Worm (Caenorhabditis elegans) whole organism, young adult: ENCODE measurements around the gene gpa-10.

Experiments
- F10E7.11 ChIP-seq: sonication (generic microtip); optimal IDR thresholded peaks from 2 replicates; lab custom pipeline; 2017; ENCODE audit warnings: mild to moderate bottlenecking, missing genetic modification characterization, moderate library complexity, missing compliant biosample characterization
- F33H1.4 ChIP-seq: fragments of 200-800 bp; sonication (Bioruptor generic); IDR thresholded peaks from 2 replicates; pipeline ENCODE4 v1.3.6; 2022; ENCODE audit warnings: missing genetic modification reagents, missing genetic modification characterization, missing compliant biosample characterization
- F37B4.10 ChIP-seq: fragments of 200-800 bp; sonication (Bioruptor generic); IDR thresholded peaks from 2 replicates; pipeline ENCODE4 v1.3.6; 2022; ENCODE audit warnings: missing genetic modification characterization, missing compliant biosample characterization
- K12H6.12 ChIP-seq: fragments of 200-800 bp; sonication (Bioruptor generic); optimal IDR thresholded peaks from 2 replicates; lab custom pipeline; 2018; ENCODE audit warnings: mild to moderate bottlenecking, missing genetic modification characterization, missing compliant biosample characterization
- Y56A3A.18 ChIP-seq: fragments of 200-800 bp; sonication (Bioruptor generic); IDR thresholded peaks from 2 replicates; pipeline ENCODE4 v1.3.6; 2022; ENCODE audit warnings: missing genetic modification reagents, missing genetic modification characterization, missing compliant biosample characterization
- akir-1 ChIP-seq: fragments of 200-800 bp; sonication (Bioruptor generic); optimal IDR thresholded peaks from 2 replicates; lab custom pipeline; 2018; ENCODE audit warnings: mild to moderate bottlenecking, missing genetic modification characterization, moderate library complexity, missing compliant biosample characterization
- cebp-1 ChIP-seq, 2 experiments: fragments of 200-800 bp in 1 of 2; sonication (Bioruptor generic) in 1 of 2; sonication (generic microtip) in 1 of 2; IDR thresholded peaks in 1 of 2; optimal IDR thresholded peaks in 1 of 2; 2 replicates each; pipeline versions ENCODE4 v1.3.6 to Lab custom; 2017 to 2022; ENCODE audit warnings: missing compliant biosample characterization in 2 of 2, missing genetic modification characterization in 2 of 2, mild to moderate bottlenecking in 1 of 2, missing genetic modification reagents in 1 of 2, moderate library complexity in 1 of 2
- ceh-100 ChIP-seq: fragments of 200-800 bp; sonication (Bioruptor generic); IDR thresholded peaks from 2 replicates; pipeline ENCODE4 v1.3.6; 2022; ENCODE audit warnings: missing genetic modification reagents, missing genetic modification characterization, missing compliant biosample characterization
- ceh-27 ChIP-seq: fragments of 200-800 bp; sonication (Bioruptor generic); optimal IDR thresholded peaks from 2 replicates; lab custom pipeline; 2018; ENCODE audit warnings: mild to moderate bottlenecking, missing genetic modification characterization, moderate library complexity, missing compliant biosample characterization
- ceh-40 ChIP-seq: fragments of 200-800 bp; sonication (Bioruptor generic); IDR thresholded peaks from 2 replicates; pipeline ENCODE4 v1.3.6; 2022; ENCODE audit warnings: missing genetic modification characterization, missing compliant biosample characterization
- ceh-79 ChIP-seq: sonication (generic microtip); optimal IDR thresholded peaks from 2 replicates; lab custom pipeline; 2017; ENCODE audit warnings: mild to moderate bottlenecking, missing genetic modification characterization, missing compliant biosample characterization
- ceh-91 ChIP-seq: fragments of 200-800 bp; sonication (Bioruptor generic); IDR thresholded peaks from 2 replicates; pipeline ENCODE4 v1.3.6; 2022; ENCODE audit warnings: missing genetic modification reagents, missing genetic modification characterization, missing compliant biosample characterization
- dox-1 ChIP-seq: fragments of 200-800 bp; sonication (Bioruptor generic); IDR thresholded peaks from 2 replicates; pipeline ENCODE4 v1.3.6; 2022; ENCODE audit warnings: missing genetic modification reagents, missing genetic modification characterization, missing compliant biosample characterization
- dpl-1 ChIP-seq: fragments of 150-350 bp; optimal IDR thresholded peaks from 2 replicates; lab custom pipeline; 2014; ENCODE audit warnings: missing biosample characterization, missing genetic modification reagents, missing genetic modification characterization
- gei-17 ChIP-seq: fragments of 200-800 bp; sonication (Bioruptor generic); optimal IDR thresholded peaks from 2 replicates; lab custom pipeline; 2018; ENCODE audit warnings: mild to moderate bottlenecking, missing genetic modification characterization, missing compliant biosample characterization
- hlh-12 ChIP-seq: sonication (generic microtip); optimal IDR thresholded peaks from 2 replicates; lab custom pipeline; 2016; ENCODE audit warnings: missing genetic modification characterization, missing compliant biosample characterization
- hmg-1.2 ChIP-seq: fragments of 200-800 bp; sonication (Bioruptor generic); IDR thresholded peaks from 2 replicates; pipeline ENCODE4 v1.3.6; 2022; ENCODE audit warnings: missing genetic modification reagents, missing genetic modification characterization, missing compliant biosample characterization
- hrde-1 ChIP-seq: sonication (generic microtip); optimal IDR thresholded peaks from 2 replicates; lab custom pipeline; 2016; ENCODE audit warnings: missing genetic modification characterization, mild to moderate bottlenecking, missing compliant biosample characterization, moderate library complexity, missing genotype, missing genetic modification reagents, borderline replicate concordance
- lag-1 ChIP-seq: fragments of 200-800 bp; sonication (Bioruptor generic); IDR thresholded peaks from 2 replicates; pipeline ENCODE4 v1.3.6; 2022; ENCODE audit warnings: missing genetic modification reagents, missing genetic modification characterization, missing compliant biosample characterization
- let-607 ChIP-seq, 2 experiments: fragments of 200-800 bp in 1 of 2; sonication (Bioruptor generic) in 1 of 2; sonication (generic microtip) in 1 of 2; optimal IDR thresholded peaks; 2 replicates each; lab custom pipeline; 2016 to 2018; ENCODE audit warnings: mild to moderate bottlenecking in 2 of 2, missing compliant biosample characterization in 2 of 2, missing genetic modification characterization in 2 of 2, moderate library complexity in 2 of 2, missing genotype in 1 of 2
- lin-26 ChIP-seq: fragments of 200-800 bp; sonication (Bioruptor generic); IDR thresholded peaks from 2 replicates; pipeline ENCODE4 v1.3.6; 2022; ENCODE audit warnings: missing genetic modification reagents, missing genetic modification characterization, missing compliant biosample characterization
- lin-35 ChIP-seq, 3 experiments: fragments of 150-350 bp in 2 of 3; sonication (generic microtip) in 1 of 3; optimal IDR thresholded peaks; 2 replicates each; lab custom pipeline; 2014 to 2018; ENCODE audit warnings: missing biosample characterization in 3 of 3, missing genetic modification characterization in 3 of 3, missing genetic modification reagents in 3 of 3
- lin-40 ChIP-seq: sonication (generic microtip); optimal IDR thresholded peaks from 2 replicates; lab custom pipeline; 2016; ENCODE audit warnings: missing genetic modification characterization, mild to moderate bottlenecking, missing compliant biosample characterization, missing genotype, missing genetic modification reagents
- lsy-27 ChIP-seq: sonication (generic microtip); optimal IDR thresholded peaks from 2 replicates; lab custom pipeline; 2017; ENCODE audit warnings: missing genetic modification characterization, mild to moderate bottlenecking, missing compliant biosample characterization, antibody characterized with exemption, missing genotype, borderline replicate concordance; ENCODE audit not compliant: insufficient read depth
- madf-8 ChIP-seq: fragments of 200-800 bp; sonication (Bioruptor generic); conservative IDR thresholded peaks from 2 replicates; pipeline ENCODE4 v1.3.6; 2022; ENCODE audit warnings: missing genetic modification reagents, missing genetic modification characterization, missing compliant biosample characterization
- mcd-1 ChIP-seq: fragments of 200-800 bp; sonication (Bioruptor generic); IDR thresholded peaks from 2 replicates; pipeline ENCODE4 v1.3.6; 2022; ENCODE audit warnings: missing genetic modification reagents, missing genetic modification characterization, missing compliant biosample characterization
- mxl-1 ChIP-seq: sonication (generic microtip); optimal IDR thresholded peaks from 2 replicates; lab custom pipeline; 2016; ENCODE audit warnings: missing genetic modification characterization, missing compliant biosample characterization
- nhr-120 ChIP-seq: fragments of 200-800 bp; sonication (Bioruptor generic); IDR thresholded peaks from 2 replicates; pipeline ENCODE4 v1.3.6; 2022; ENCODE audit warnings: missing genetic modification characterization, missing compliant biosample characterization
- nhr-80 ChIP-seq: sonication (generic microtip); optimal IDR thresholded peaks from 2 replicates; lab custom pipeline; 2016; ENCODE audit warnings: missing genetic modification characterization, missing compliant biosample characterization
- pha-4 ChIP-seq: fragments of 150-350 bp; sonication (generic microtip); optimal IDR thresholded peaks from 2 replicates; lab custom pipeline; 2014; ENCODE audit warnings: missing biosample characterization, missing genetic modification reagents, missing genetic modification characterization
- rpc-1 ChIP-seq, 2 experiments: fragments of 150-350 bp in 1 of 2; sonication (generic microtip) in 1 of 2; optimal IDR thresholded peaks; 2 replicates each; lab custom pipeline; 2014 to 2018; ENCODE audit warnings: missing biosample characterization in 1 of 2, missing genetic modification characterization in 1 of 2, missing genetic modification reagents in 1 of 2, missing genotype in 1 of 2
- unc-130 ChIP-seq: sonication (generic microtip); optimal IDR thresholded peaks from 2 replicates; lab custom pipeline; 2016; ENCODE audit warnings: missing genetic modification reagents, missing genetic modification characterization, missing compliant biosample characterization
- ztf-22 ChIP-seq: fragments of 200-800 bp; sonication (Bioruptor generic); optimal IDR thresholded peaks from 2 replicates; lab custom pipeline; 2018; ENCODE audit warnings: mild to moderate bottlenecking, missing genetic modification characterization, moderate library complexity, missing compliant biosample characterization

The gpa-10 gene

ce11 chrV:6810091-6810490 is 44.5 kb downstream of the gpa-10 start:
- TF ChIP-seq lin-35 (GFP tag; optimal IDR thresholded peaks at IDR 0.05; lab: Kevin White, UChicago) (no peak), nhr-80 (peak; percentile 48)

- TF ChIP-seq lin-26 (GFP tag; lab: Robert Waterston, UW) (no peak), dox-1 (GFP tag; lab: Robert Waterston, UW) (no peak), ztf-22 (GFP tag; lab: Kevin White, UChicago) (no peak), hmg-1.2 (GFP tag; lab: Robert Waterston, UW) (no peak), mcd-1 (no peak), Y56A3A.18 (GFP tag; lab: Robert Waterston, UW) (no peak), rpc-1 (optimal IDR thresholded peaks at IDR 0.05; lab: Kevin White, UChicago) (no peak), rpc-1 (tag; optimal IDR thresholded peaks at IDR 0.05; lab: Kevin White, UChicago) (no peak), F10E7.11 (tag; lab: Kevin White, UChicago) (no peak), hlh-12 (tag; lab: Kevin White, UChicago) (no peak), nhr-80 (no peak), cebp-1 (GFP tag; IDR thresholded peaks at IDR 0.05; lab: Robert Waterston, UW) (no peak), cebp-1 (tag; optimal IDR thresholded peaks at IDR 0.05; lab: Kevin White, UChicago) (no peak), ceh-91 (no peak), lsy-27 (tag; lab: Kevin White, UChicago) (no peak), lag-1 (GFP tag; lab: Robert Waterston, UW) (no peak), mxl-1 (tag; lab: Kevin White, UChicago) (no peak), K12H6.12 (tag; lab: Kevin White, UChicago) (no peak), F37B4.10 (GFP tag; lab: Robert Waterston, UW) (no peak)
Measured at ce11 chrV:6808962-6809361, 45.6 kb downstream of the gpa-10 start, which contains the start of gene dmsr-16. Gene dmsr-16, minus strand, starts transcription at chrV:6809062.

- TF ChIP-seq ceh-100 (no peak), ceh-79 (tag; lab: Kevin White, UChicago) (no peak), lin-40 (no peak), gei-17 (no peak), cebp-1 (GFP tag; IDR thresholded peaks at IDR 0.05; lab: Robert Waterston, UW) (no peak), cebp-1 (tag; optimal IDR thresholded peaks at IDR 0.05; lab: Kevin White, UChicago) (no peak), madf-8 (GFP tag; lab: Robert Waterston, UW) (no peak), unc-130 (GFP tag; lab: Kevin White, UChicago) (no peak), let-607 (tag; optimal IDR thresholded peaks at IDR 0.05; lab: Kevin White, UChicago) (no peak), F33H1.4 (GFP tag; lab: Robert Waterston, UW) (no peak), dpl-1 (GFP tag; lab: Kevin White, UChicago) (no peak), ceh-40 (GFP tag; lab: Robert Waterston, UW) (no peak), pha-4 (tag; lab: Kevin White, UChicago) (no peak), akir-1 (GFP tag; lab: Kevin White, UChicago) (no peak), mxl-1 (tag; lab: Kevin White, UChicago) (no peak), hrde-1 (tag; lab: Kevin White, UChicago) (no peak), nhr-120 (GFP tag; lab: Robert Waterston, UW) (no peak), ceh-27 (GFP tag; lab: Kevin White, UChicago) (no peak), lin-35 (GFP tag; optimal IDR thresholded peaks at IDR 0.05; lab: Kevin White, UChicago) (no peak)
Measured at ce11 chrV:6806340-6806739, 48.3 kb downstream of the gpa-10 start, which contains the start of gene dmsr-12. Gene dmsr-12, minus strand, starts transcription at chrV:6806440.
